Fruit fly (Drosophila melanogaster) whole organism, embryonic: ENCODE measurements around the gene sit.
A peak's percentile ranks its signal among the peaks of the same experiment; 100 is the strongest.

Source experiments
- Adf1 ChIP-seq: fragments of 200-800 bp; sonication (Bioruptor generic); IDR thresholded peaks from 2 replicates; pipeline ENCODE4 v1.3.6; 2022; ENCODE audit warnings: missing biosample characterization, missing genetic modification characterization
- Atf3 ChIP-seq: fragments of 200-800 bp; sonication (Bioruptor generic); optimal IDR thresholded peaks from 3 replicates; lab custom pipeline; 2016; ENCODE audit warnings: missing biosample characterization, missing genetic modification characterization
- Bgb ChIP-seq: fragments of 200-800 bp; sonication (Bioruptor generic); IDR thresholded peaks from 2 replicates; pipeline ENCODE4 v1.3.6; 2022; ENCODE audit warnings: missing biosample characterization, missing genetic modification characterization; ENCODE audit not compliant: partially characterized antibody
- BtbVII ChIP-seq: fragments of 200-800 bp; sonication (Bioruptor generic); optimal IDR thresholded peaks from 3 replicates; lab custom pipeline; 2017; ENCODE audit warnings: missing biosample characterization, mild to moderate bottlenecking, missing genetic modification characterization
- CG11504 ChIP-seq: fragments of 200-800 bp; sonication (Bioruptor generic); optimal IDR thresholded peaks from 3 replicates; lab custom pipeline; 2019; ENCODE audit warnings: missing biosample characterization, mild to moderate bottlenecking, missing genetic modification characterization, moderate library complexity
- CG11695 ChIP-seq: fragments of 200-800 bp; sonication (Bioruptor generic); IDR thresholded peaks from 3 replicates; pipeline ENCODE4 v1.3.6; 2022; ENCODE audit warnings: missing biosample characterization, missing genetic modification characterization
- CG12769 ChIP-seq: fragments of 200-800 bp; sonication (Bioruptor generic); optimal IDR thresholded peaks from 2 replicates; lab custom pipeline; 2019; ENCODE audit warnings: missing biosample characterization, mild to moderate bottlenecking, missing genetic modification characterization, moderate library complexity
- CG13624 ChIP-seq: fragments of 200-800 bp; sonication (Bioruptor generic); optimal IDR thresholded peaks from 2 replicates; lab custom pipeline; 2016; ENCODE audit warnings: missing biosample characterization, missing genetic modification characterization
- CG14014 ChIP-seq: fragments of 200-800 bp; sonication (Bioruptor generic); IDR thresholded peaks from 2 replicates; pipeline ENCODE4 v1.3.6; 2022; ENCODE audit warnings: missing biosample characterization, missing genetic modification characterization
- CG1647 ChIP-seq: fragments of 200-800 bp; sonication (Bioruptor generic); optimal IDR thresholded peaks from 3 replicates; lab custom pipeline; 2016; ENCODE audit warnings: missing biosample characterization, missing genetic modification characterization
- CG16863 ChIP-seq: fragments of 200-800 bp; sonication (Bioruptor generic); optimal IDR thresholded peaks from 3 replicates; lab custom pipeline; 2016; ENCODE audit warnings: missing biosample characterization, missing genetic modification characterization
- CG17359 ChIP-seq: fragments of 200-800 bp; sonication (Bioruptor generic); optimal IDR thresholded peaks from 3 replicates; lab custom pipeline; 2018; ENCODE audit warnings: missing biosample characterization, mild to moderate bottlenecking, missing genetic modification characterization, moderate library complexity
- CG17829 ChIP-seq: fragments of 200-800 bp; optimal IDR thresholded peaks from 2 replicates; lab custom pipeline; 2019; ENCODE audit warnings: missing biosample characterization, mild to moderate bottlenecking, missing genetic modification characterization, moderate library complexity
- CG17912 ChIP-seq: fragments of 200-800 bp; sonication (Bioruptor generic); optimal IDR thresholded peaks from 2 replicates; lab custom pipeline; 2018; ENCODE audit warnings: missing biosample characterization, mild to moderate bottlenecking, missing genetic modification characterization
- CG2199 ChIP-seq: fragments of 200-800 bp; sonication (Bioruptor generic); IDR thresholded peaks from 3 replicates; pipeline ENCODE4 v1.3.6; 2022; ENCODE audit warnings: missing biosample characterization, missing genetic modification characterization
- CG31365 ChIP-seq: fragments of 200-800 bp; sonication (Bioruptor generic); optimal IDR thresholded peaks from 2 replicates; lab custom pipeline; 2018; ENCODE audit warnings: missing biosample characterization, mild to moderate bottlenecking, missing genetic modification characterization
- CG3838 ChIP-seq: fragments of 200-800 bp; sonication (Bioruptor generic); optimal IDR thresholded peaks from 3 replicates; lab custom pipeline; 2016; ENCODE audit warnings: missing biosample characterization, missing genetic modification characterization
- CG4360 ChIP-seq: fragments of 200-800 bp; sonication (Bioruptor generic); IDR thresholded peaks from 2 replicates; pipeline ENCODE4 v1.3.6; 2022; ENCODE audit warnings: missing biosample characterization, missing genetic modification characterization
- CG7372 ChIP-seq: fragments of 200-800 bp; sonication (Bioruptor generic); IDR thresholded peaks from 2 replicates; pipeline ENCODE4 v1.3.6; 2022; ENCODE audit warnings: missing biosample characterization, missing genetic modification characterization
- CG8089 ChIP-seq: fragments of 200-800 bp; sonication (Bioruptor generic); optimal IDR thresholded peaks from 3 replicates; lab custom pipeline; 2016; ENCODE audit warnings: missing biosample characterization, missing genetic modification characterization
- CTCF ChIP-seq: fragments of 200-800 bp; sonication (Bioruptor generic); optimal IDR thresholded peaks from 2 replicates; lab custom pipeline; 2017; ENCODE audit warnings: missing biosample characterization, mild to moderate bottlenecking, missing genetic modification characterization, moderate library complexity
- CoRest ChIP-seq: fragments of 200-800 bp; sonication (Bioruptor generic); optimal IDR thresholded peaks from 3 replicates; lab custom pipeline; 2018; ENCODE audit warnings: missing biosample characterization, mild to moderate bottlenecking, missing genetic modification characterization, moderate library complexity
- D ChIP-seq, 2 experiments: fragments of 200-800 bp in 1 of 2; fragments of >200 bp in 1 of 2; sonication (Bioruptor generic) in 1 of 2; optimal IDR thresholded peaks; 2 replicates in 1 of 2; 3 replicates in 1 of 2; lab custom pipeline; 2017; ENCODE audit warnings: mild to moderate bottlenecking in 1 of 2, missing biosample characterization in 1 of 2, missing genetic modification characterization in 1 of 2, missing genetic modification reagents in 1 of 2
- Dbx ChIP-seq: fragments of 200-800 bp; sonication (Bioruptor generic); IDR thresholded peaks from 3 replicates; pipeline ENCODE4 v1.3.6; 2022; ENCODE audit warnings: missing biosample characterization, missing genetic modification characterization
- Fer2 ChIP-seq: fragments of 200-800 bp; sonication (Bioruptor generic); optimal IDR thresholded peaks from 2 replicates; lab custom pipeline; 2018; ENCODE audit warnings: missing biosample characterization, mild to moderate bottlenecking, missing genetic modification characterization, moderate library complexity
- MBD-R2 ChIP-seq: fragments of 200-800 bp; sonication (Bioruptor generic); IDR thresholded peaks from 2 replicates; pipeline ENCODE4 v1.3.6; 2022; ENCODE audit warnings: missing biosample characterization, missing genetic modification characterization
- NC2β ChIP-seq: fragments of 200-800 bp; sonication (Bioruptor generic); optimal IDR thresholded peaks from 2 replicates; lab custom pipeline; 2016; ENCODE audit warnings: missing biosample characterization, missing genetic modification characterization
- NFAT ChIP-seq: fragments of 200-800 bp; sonication (Bioruptor generic); IDR thresholded peaks from 2 replicates; pipeline ENCODE4 v1.3.6; 2022; ENCODE audit warnings: missing biosample characterization, missing genetic modification characterization
- Nf-YC ChIP-seq: fragments of 200-800 bp; optimal IDR thresholded peaks from 3 replicates; lab custom pipeline; 2019; ENCODE audit warnings: missing biosample characterization, mild to moderate bottlenecking, missing genetic modification characterization, moderate library complexity
- Sox100B ChIP-seq: fragments of 200-800 bp; sonication (Bioruptor generic); optimal IDR thresholded peaks from 3 replicates; lab custom pipeline; 2018; ENCODE audit warnings: missing biosample characterization, mild to moderate bottlenecking, missing genetic modification characterization
- Taf1 ChIP-seq: fragments of 200-800 bp; sonication (Bioruptor generic); IDR thresholded peaks from 2 replicates; pipeline ENCODE4 v1.3.6; 2022; ENCODE audit warnings: missing biosample characterization, missing genetic modification characterization
- YL-1 ChIP-seq: fragments of 200-800 bp; sonication (Bioruptor generic); optimal IDR thresholded peaks from 3 replicates; lab custom pipeline; 2017; ENCODE audit warnings: missing biosample characterization, mild to moderate bottlenecking, missing genetic modification characterization
- ac ChIP-seq: fragments of 200-800 bp; sonication (Bioruptor generic); optimal IDR thresholded peaks from 3 replicates; lab custom pipeline; 2017; ENCODE audit warnings: missing biosample characterization, mild to moderate bottlenecking, missing genetic modification characterization
- da ChIP-seq: fragments of 200-800 bp; sonication (Bioruptor generic); optimal IDR thresholded peaks from 2 replicates; lab custom pipeline; 2016; ENCODE audit warnings: missing biosample characterization, missing genetic modification characterization
- dm ChIP-seq: fragments of 200-800 bp; sonication (Bioruptor generic); optimal IDR thresholded peaks from 3 replicates; lab custom pipeline; 2016; ENCODE audit warnings: missing biosample characterization, missing genetic modification characterization
- dysf ChIP-seq: fragments of 200-800 bp; sonication (Bioruptor generic); IDR thresholded peaks from 3 replicates; pipeline ENCODE4 v1.3.6; 2022; ENCODE audit warnings: missing biosample characterization, missing genetic modification characterization
- emc ChIP-seq: fragments of 200-800 bp; sonication (Bioruptor generic); optimal IDR thresholded peaks from 2 replicates; lab custom pipeline; 2016; ENCODE audit warnings: missing biosample characterization, missing genetic modification characterization
- esg ChIP-seq: fragments of 200-800 bp; sonication (Bioruptor generic); conservative IDR thresholded peaks from 2 replicates; pipeline ENCODE4 v1.3.6; 2022; ENCODE audit warnings: missing biosample characterization, missing genetic modification characterization
- eve ChIP-seq, 2 experiments: fragments of >200 bp; optimal IDR thresholded peaks; 2 replicates each; lab custom pipeline; 2017; ENCODE audit warnings: missing biosample characterization in 2 of 2, missing genetic modification characterization in 2 of 2
- ftz-f1 ChIP-seq: fragments of 200-800 bp; sonication (Bioruptor generic); optimal IDR thresholded peaks from 2 replicates; lab custom pipeline; 2016; ENCODE audit warnings: missing biosample characterization, missing genetic modification characterization
- grn ChIP-seq: fragments of 200-800 bp; sonication (Bioruptor generic); optimal IDR thresholded peaks from 3 replicates; lab custom pipeline; 2017; ENCODE audit warnings: missing biosample characterization, missing genetic modification characterization
- kni ChIP-seq: fragments of 200-800 bp; sonication (Bioruptor generic); optimal IDR thresholded peaks from 3 replicates; lab custom pipeline; 2017; ENCODE audit warnings: mild to moderate bottlenecking, missing biosample characterization, missing genetic modification reagents, missing genetic modification characterization
- nerfin-2 ChIP-seq: fragments of 200-800 bp; sonication (Bioruptor generic); IDR thresholded peaks from 2 replicates; pipeline ENCODE4 v1.3.6; 2022; ENCODE audit warnings: missing biosample characterization, missing genetic modification characterization; ENCODE audit not compliant: partially characterized antibody
- pho ChIP-seq: fragments of 200-800 bp; sonication (Bioruptor generic); optimal IDR thresholded peaks from 2 replicates; lab custom pipeline; 2016; ENCODE audit warnings: missing biosample characterization, missing genetic modification characterization
- salm ChIP-seq: fragments of 200-800 bp; sonication (Bioruptor generic); optimal IDR thresholded peaks from 2 replicates; lab custom pipeline; 2018; ENCODE audit warnings: missing biosample characterization, mild to moderate bottlenecking, missing genetic modification characterization
- sens-2 ChIP-seq: fragments of 200-800 bp; sonication (Bioruptor generic); IDR thresholded peaks from 2 replicates; pipeline ENCODE4 v1.3.6; 2022; ENCODE audit warnings: missing biosample characterization, missing genetic modification characterization
- trh ChIP-seq: fragments of 200-800 bp; sonication (Bioruptor generic); optimal IDR thresholded peaks from 2 replicates; lab custom pipeline; 2016; ENCODE audit warnings: missing biosample characterization, missing genetic modification characterization
- wor ChIP-seq: fragments of 200-800 bp; sonication (Bioruptor generic); IDR thresholded peaks from 2 replicates; pipeline ENCODE4 v1.3.6; 2022; ENCODE audit warnings: missing biosample characterization, missing genetic modification characterization
- zen ChIP-seq: fragments of 200-800 bp; sonication (Bioruptor generic); optimal IDR thresholded peaks from 3 replicates; lab custom pipeline; 2018; ENCODE audit warnings: missing biosample characterization, mild to moderate bottlenecking, missing genetic modification characterization, moderate library complexity
- zfh2 ChIP-seq: fragments of 200-800 bp; sonication (Bioruptor generic); optimal IDR thresholded peaks from 2 replicates; lab custom pipeline; 2016; ENCODE audit warnings: missing biosample characterization, missing genetic modification characterization

Gene sit

DNA sequence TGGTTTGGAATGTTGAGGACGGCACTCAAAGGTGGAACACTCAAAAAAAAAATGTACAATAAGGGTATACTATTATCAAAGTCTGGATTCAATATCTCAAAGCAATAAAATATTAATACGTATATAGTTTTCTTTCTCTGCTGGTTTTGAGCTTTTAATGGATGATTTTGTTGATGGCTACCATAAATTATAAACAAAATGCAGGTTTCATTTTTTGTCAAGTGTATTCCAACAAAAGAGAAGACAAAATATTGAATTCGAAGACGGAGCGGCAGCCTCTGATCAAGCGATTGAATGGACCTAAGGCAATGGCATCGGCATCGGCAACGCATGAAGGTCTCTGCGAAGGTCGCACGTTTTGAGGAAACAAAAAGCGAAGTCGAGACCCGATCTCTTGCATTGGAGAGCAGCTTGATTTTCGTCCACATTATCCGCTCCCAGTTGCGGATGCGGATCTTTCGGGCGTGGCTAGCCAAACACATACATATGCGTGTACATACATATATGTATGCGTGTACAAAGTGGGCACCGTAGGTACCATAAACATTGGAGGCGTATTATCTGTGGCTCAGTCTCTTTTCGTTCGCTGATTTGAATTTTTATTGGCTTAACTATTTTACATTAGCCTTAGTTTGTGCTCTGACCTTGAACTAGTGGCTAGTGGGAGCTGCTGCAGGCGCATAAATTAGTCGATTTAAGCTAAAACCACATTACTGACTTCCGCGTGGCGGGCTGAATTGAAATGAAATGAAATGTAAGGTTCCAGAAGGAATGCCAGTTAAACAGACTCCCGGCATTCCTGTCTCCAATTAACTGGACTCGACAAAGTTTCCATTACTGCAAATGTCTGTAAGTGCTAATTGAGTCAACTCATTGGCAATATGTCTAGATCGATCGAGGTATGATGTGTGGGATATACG is 25.6 kb downstream of the sit start (continued):
- TF ChIP-seq CG17359 (tag; lab: Kevin White, UChicago), result peak; percentile 59
- TF ChIP-seq CG2199 (GFP tag; lab: Robert Waterston, UW), result no peak
- TF ChIP-seq sens-2 (GFP tag; lab: Robert Waterston, UW), result 0 out of 2 replicates have a peak, but pooled peaks have one; percentile 28
- no peak for TF ChIP-seq ftz-f1 (GFP tag; lab: Kevin White, UChicago)
- no peak for TF ChIP-seq MBD-R2
- peak; percentile 68 for TF ChIP-seq dysf (GFP tag; lab: Robert Waterston, UW)
- no peak for TF ChIP-seq NFAT (GFP tag; lab: Robert Waterston, UW)
- no peak for TF ChIP-seq emc (GFP tag; lab: Kevin White, UChicago)
- TF ChIP-seq wor, result no peak
- TF ChIP-seq BtbVII (GFP tag; lab: Kevin White, UChicago), result no peak
- TF ChIP-seq pho (GFP tag; lab: Kevin White, UChicago), result no peak
- no peak for TF ChIP-seq CG31365 (tag; lab: Kevin White, UChicago)
- TF ChIP-seq Fer2 (tag; lab: Kevin White, UChicago), result no peak
- TF ChIP-seq CTCF (GFP tag; lab: Kevin White, UChicago), result no peak
- no peak for TF ChIP-seq Bgb (GFP tag; lab: Robert Waterston, UW)
- no peak for TF ChIP-seq NC2β (GFP tag; lab: Kevin White, UChicago)
- no peak for TF ChIP-seq Dbx
- peak; percentile 12 for TF ChIP-seq salm
- TF ChIP-seq CG4360 (GFP tag; lab: Robert Waterston, UW), result no peak
- TF ChIP-seq esg (GFP tag; lab: Robert Waterston, UW), result peak; percentile 38
- TF ChIP-seq Sox100B, result peak; percentile 5
- no peak for TF ChIP-seq eve (GFP tag; optimal IDR thresholded peaks at IDR 0.05; lab: Kevin White, UChicago)
- TF ChIP-seq D (optimal IDR thresholded peaks at IDR 0.05; lab: Kevin White, UChicago), result no peak
- no peak for TF ChIP-seq D (GFP tag; optimal IDR thresholded peaks at IDR 0.05; lab: Kevin White, UChicago)
- TF ChIP-seq CG11504, result peak; percentile 74
- TF ChIP-seq CG17912 (GFP tag; lab: Kevin White, UChicago), result no peak
- TF ChIP-seq nerfin-2 (GFP tag; lab: Robert Waterston, UW), result no peak
- no peak for TF ChIP-seq CG8089 (GFP tag; lab: Kevin White, UChicago)
- no peak for TF ChIP-seq CG7372 (GFP tag; lab: Robert Waterston, UW)
- no peak for TF ChIP-seq CG3838 (GFP tag; lab: Kevin White, UChicago)
- TF ChIP-seq CG13624 (GFP tag; lab: Kevin White, UChicago), result no peak
- TF ChIP-seq CG16863 (GFP tag; lab: Kevin White, UChicago), result no peak
- no peak for TF ChIP-seq grn (GFP tag; lab: Kevin White, UChicago)
- no peak for TF ChIP-seq Taf1 (GFP tag; lab: Robert Waterston, UW)
- no peak for TF ChIP-seq trh (GFP tag; lab: Kevin White, UChicago)
- no peak for TF ChIP-seq Atf3 (GFP tag; lab: Kevin White, UChicago)
- no peak for TF ChIP-seq Adf1 (GFP tag; lab: Robert Waterston, UW)
- TF ChIP-seq zfh2, result no peak
- TF ChIP-seq kni (GFP tag; lab: Kevin White, UChicago), result no peak
- TF ChIP-seq Nf-YC (tag; lab: Kevin White, UChicago), result no peak
- TF ChIP-seq dm (GFP tag; lab: Kevin White, UChicago), result no peak
- TF ChIP-seq CG17829 (tag; lab: Kevin White, UChicago), result no peak
- 0 out of 3 replicates have a peak, but pooled peaks have one; percentile 45 for TF ChIP-seq CG11695 (GFP tag; lab: Robert Waterston, UW)
- no peak for TF ChIP-seq ac (GFP tag; lab: Kevin White, UChicago)
- TF ChIP-seq da (GFP tag; lab: Kevin White, UChicago), result no peak
- TF ChIP-seq zen, result no peak
- TF ChIP-seq YL-1 (GFP tag; lab: Kevin White, UChicago), result no peak
- TF ChIP-seq CG1647, result no peak
- peak; percentile 51 for TF ChIP-seq CoRest (tag; lab: Kevin White, UChicago)
- peak; percentile 57 for TF ChIP-seq CG12769 (tag; lab: Kevin White, UChicago)
- no peak for TF ChIP-seq CG14014 (GFP tag; lab: Robert Waterston, UW)
